Fruit fly (Drosophila melanogaster) whole organism, prepupa: Measurements from ENCODE around the gene CG9512.

ENCODE experiments used
- Blimp-1 ChIP-seq: fragments of 200-800 bp; sonication (Bioruptor generic); optimal IDR thresholded peaks from 3 replicates; lab custom pipeline; 2017; ENCODE audit warnings: missing biosample characterization, missing genetic modification characterization, mild to moderate bottlenecking, moderate library complexity, missing genetic modification reagents
- CG7368 ChIP-seq: fragments of 200-800 bp; sonication (Bioruptor generic); optimal IDR thresholded peaks from 3 replicates; lab custom pipeline; 2016; ENCODE audit warnings: missing biosample characterization, missing genetic modification characterization
- Eip75B ChIP-seq: fragments of 200-800 bp; sonication (Bioruptor generic); optimal IDR thresholded peaks from 3 replicates; lab custom pipeline; 2016; ENCODE audit warnings: missing biosample characterization, missing genetic modification characterization
- Ets96B ChIP-seq: fragments of 200-800 bp; optimal IDR thresholded peaks from 2 replicates; lab custom pipeline; 2019; ENCODE audit warnings: missing biosample characterization, mild to moderate bottlenecking, missing genetic modification characterization, moderate library complexity
- Hr4 ChIP-seq: fragments of 200-800 bp; sonication (Bioruptor generic); optimal IDR thresholded peaks from 3 replicates; lab custom pipeline; 2016; ENCODE audit warnings: missing biosample characterization, missing genetic modification characterization
- Sox102F ChIP-seq: fragments of 200-800 bp; sonication (Bioruptor generic); optimal IDR thresholded peaks from 2 replicates; lab custom pipeline; 2016; ENCODE audit warnings: missing biosample characterization, mild to moderate bottlenecking, missing genetic modification characterization
- fd85E ChIP-seq: fragments of 200-800 bp; sonication (Bioruptor generic); optimal IDR thresholded peaks from 3 replicates; lab custom pipeline; 2016; ENCODE audit warnings: missing biosample characterization, missing genetic modification characterization
- lz ChIP-seq: fragments of 200-800 bp; sonication (Bioruptor generic); optimal IDR thresholded peaks from 3 replicates; lab custom pipeline; 2016; ENCODE audit warnings: missing biosample characterization, missing genetic modification characterization

dm6 chrX:14866911-14867310, 38.4 kb downstream of the CG9512 start:
- no peak for TF ChIP-seq Hr4
- TF ChIP-seq Ets96B (tag; lab: Kevin White, UChicago): no peak
- no peak for TF ChIP-seq lz (GFP tag; lab: Kevin White, UChicago)
- no peak for TF ChIP-seq Blimp-1 (GFP tag; lab: Kevin White, UChicago)
- no peak for TF ChIP-seq Sox102F (GFP tag; lab: Kevin White, UChicago)
- no peak for TF ChIP-seq fd85E (GFP tag; lab: Kevin White, UChicago)
- no peak for TF ChIP-seq CG7368 (GFP tag; lab: Kevin White, UChicago)
- no peak for TF ChIP-seq Eip75B (GFP tag; lab: Kevin White, UChicago)
